Worm (Caenorhabditis elegans) whole organism, young adult: Measurements from ENCODE around the gene Y40B10A.5.

ENCODE experiments used
- B0336.3 ChIP-seq: fragments of 200-800 bp; sonication (Bioruptor generic); IDR thresholded peaks from 2 replicates; pipeline ENCODE4 v1.3.6; 2022; ENCODE audit warnings: missing genetic modification characterization, missing compliant biosample characterization
- F22D6.2 ChIP-seq: sonication (generic microtip); optimal IDR thresholded peaks from 2 replicates; lab custom pipeline; 2016; ENCODE audit warnings: mild to moderate bottlenecking, missing genetic modification characterization, missing compliant biosample characterization
- F52B5.7 ChIP-seq: sonication (generic microtip); optimal IDR thresholded peaks from 2 replicates; lab custom pipeline; 2016; ENCODE audit warnings: mild to moderate bottlenecking, missing genetic modification characterization, missing compliant biosample characterization
- K11D2.4 ChIP-seq: fragments of 200-800 bp; sonication (Bioruptor generic); IDR thresholded peaks from 2 replicates; pipeline ENCODE4 v1.3.6; 2022; ENCODE audit warnings: missing genetic modification reagents, missing genetic modification characterization, missing compliant biosample characterization
- K12H6.12 ChIP-seq: fragments of 200-800 bp; sonication (Bioruptor generic); optimal IDR thresholded peaks from 2 replicates; lab custom pipeline; 2018; ENCODE audit warnings: mild to moderate bottlenecking, missing genetic modification characterization, missing compliant biosample characterization
- T07F8.4 ChIP-seq: sonication (generic microtip); optimal IDR thresholded peaks from 2 replicates; lab custom pipeline; 2016; ENCODE audit warnings: mild to moderate bottlenecking, missing genetic modification characterization, moderate library complexity, missing compliant biosample characterization
- T26A5.8 ChIP-seq: sonication (generic microtip); optimal IDR thresholded peaks from 2 replicates; lab custom pipeline; 2016; ENCODE audit warnings: missing genetic modification characterization, missing compliant biosample characterization
- Y67H2A.10 ChIP-seq: fragments of 200-800 bp; sonication (Bioruptor generic); conservative IDR thresholded peaks from 2 replicates; pipeline ENCODE4 v1.3.6; 2022; ENCODE audit warnings: missing genetic modification reagents, missing genetic modification characterization, missing compliant biosample characterization
- akir-1 ChIP-seq: fragments of 200-800 bp; sonication (Bioruptor generic); optimal IDR thresholded peaks from 2 replicates; lab custom pipeline; 2018; ENCODE audit warnings: mild to moderate bottlenecking, missing genetic modification characterization, moderate library complexity, missing compliant biosample characterization
- ama-1 ChIP-seq, 3 experiments: fragments of 150-350 bp in 1 of 3; sonication (generic microtip) in 2 of 3; optimal IDR thresholded peaks; 2 replicates each; lab custom pipeline; 2014 to 2018; ENCODE audit warnings: missing biosample characterization in 2 of 3, missing genetic modification characterization in 2 of 3, missing genetic modification reagents in 2 of 3
- aptf-2 ChIP-seq: fragments of 200-800 bp; sonication (Bioruptor generic); conservative IDR thresholded peaks from 2 replicates; pipeline ENCODE4 v1.3.6; 2022; ENCODE audit warnings: missing genetic modification reagents, missing genetic modification characterization, missing compliant biosample characterization
- athp-1 ChIP-seq: sonication (generic microtip); optimal IDR thresholded peaks from 2 replicates; lab custom pipeline; 2017; ENCODE audit warnings: mild to moderate bottlenecking, missing genetic modification characterization, missing compliant biosample characterization
- attf-3 ChIP-seq: fragments of 200-800 bp; sonication (Bioruptor generic); conservative IDR thresholded peaks from 2 replicates; pipeline ENCODE4 v1.3.6; 2022; ENCODE audit warnings: missing genetic modification reagents, missing genetic modification characterization, missing compliant biosample characterization
- attf-5 ChIP-seq: fragments of 200-800 bp; sonication (Bioruptor generic); optimal IDR thresholded peaks from 2 replicates; lab custom pipeline; 2018; ENCODE audit warnings: mild to moderate bottlenecking, missing genetic modification characterization, missing compliant biosample characterization
- attf-6 ChIP-seq: fragments of 200-800 bp; sonication (Bioruptor generic); IDR thresholded peaks from 2 replicates; pipeline ENCODE4 v1.3.6; 2022; ENCODE audit warnings: missing genetic modification reagents, missing genetic modification characterization, missing compliant biosample characterization
- bed-1 ChIP-seq: fragments of 200-800 bp; sonication (Bioruptor generic); IDR thresholded peaks from 2 replicates; pipeline ENCODE4 v1.3.6; 2022; ENCODE audit warnings: missing genetic modification reagents, missing genetic modification characterization, missing compliant biosample characterization
- bed-2 ChIP-seq: fragments of 200-800 bp; sonication (Bioruptor generic); IDR thresholded peaks from 2 replicates; pipeline ENCODE4 v1.3.6; 2022; ENCODE audit warnings: missing genetic modification reagents, missing genetic modification characterization, missing compliant biosample characterization
- ccch-3 ChIP-seq: fragments of 200-800 bp; sonication (Bioruptor generic); optimal IDR thresholded peaks from 2 replicates; lab custom pipeline; 2018; ENCODE audit warnings: mild to moderate bottlenecking, missing genetic modification characterization, missing compliant biosample characterization
- cebp-1 ChIP-seq, 2 experiments: fragments of 200-800 bp in 1 of 2; sonication (Bioruptor generic) in 1 of 2; sonication (generic microtip) in 1 of 2; IDR thresholded peaks in 1 of 2; optimal IDR thresholded peaks in 1 of 2; 2 replicates each; pipeline versions ENCODE4 v1.3.6 to Lab custom; 2017 to 2022; ENCODE audit warnings: missing compliant biosample characterization in 2 of 2, missing genetic modification characterization in 2 of 2, mild to moderate bottlenecking in 1 of 2, missing genetic modification reagents in 1 of 2, moderate library complexity in 1 of 2
- ceh-100 ChIP-seq: fragments of 200-800 bp; sonication (Bioruptor generic); IDR thresholded peaks from 2 replicates; pipeline ENCODE4 v1.3.6; 2022; ENCODE audit warnings: missing genetic modification reagents, missing genetic modification characterization, missing compliant biosample characterization
- chd-7 ChIP-seq: sonication (generic microtip); optimal IDR thresholded peaks from 2 replicates; lab custom pipeline; 2016; ENCODE audit warnings: mild to moderate bottlenecking, missing genetic modification characterization, moderate library complexity, missing compliant biosample characterization
- dox-1 ChIP-seq: fragments of 200-800 bp; sonication (Bioruptor generic); IDR thresholded peaks from 2 replicates; pipeline ENCODE4 v1.3.6; 2022; ENCODE audit warnings: missing genetic modification reagents, missing genetic modification characterization, missing compliant biosample characterization
- egl-44 ChIP-seq: fragments of 200-800 bp; sonication (Bioruptor generic); IDR thresholded peaks from 2 replicates; pipeline ENCODE4 v1.3.6; 2022; ENCODE audit warnings: missing genetic modification reagents, missing genetic modification characterization, missing compliant biosample characterization
- egrh-3 ChIP-seq: fragments of 200-800 bp; sonication (Bioruptor generic); IDR thresholded peaks from 2 replicates; pipeline ENCODE4 v1.3.6; 2022; ENCODE audit warnings: missing genetic modification reagents, missing genetic modification characterization, missing compliant biosample characterization
- ets-4 ChIP-seq: fragments of 200-800 bp; sonication (Bioruptor generic); optimal IDR thresholded peaks from 2 replicates; lab custom pipeline; 2018; ENCODE audit warnings: mild to moderate bottlenecking, missing genetic modification characterization, missing compliant biosample characterization
- hlh-12 ChIP-seq: sonication (generic microtip); optimal IDR thresholded peaks from 2 replicates; lab custom pipeline; 2016; ENCODE audit warnings: missing genetic modification characterization, missing compliant biosample characterization
- hlh-26 ChIP-seq: fragments of 200-800 bp; sonication (Bioruptor generic); conservative IDR thresholded peaks from 2 replicates; pipeline ENCODE4 v1.3.6; 2022; ENCODE audit warnings: missing genetic modification reagents, missing genetic modification characterization, missing compliant biosample characterization
- lag-1 ChIP-seq: fragments of 200-800 bp; sonication (Bioruptor generic); IDR thresholded peaks from 2 replicates; pipeline ENCODE4 v1.3.6; 2022; ENCODE audit warnings: missing genetic modification reagents, missing genetic modification characterization, missing compliant biosample characterization
- lir-1 ChIP-seq: fragments of 200-800 bp; sonication (Bioruptor generic); conservative IDR thresholded peaks from 2 replicates; pipeline ENCODE4 v1.3.6; 2022; ENCODE audit warnings: missing genetic modification reagents, missing genetic modification characterization, missing compliant biosample characterization
- madf-3 ChIP-seq: fragments of 200-800 bp; sonication (Bioruptor generic); IDR thresholded peaks from 2 replicates; pipeline ENCODE4 v1.3.6; 2022; ENCODE audit warnings: missing genetic modification reagents, missing genetic modification characterization, missing compliant biosample characterization
- mel-28 ChIP-seq: sonication (generic microtip); optimal IDR thresholded peaks from 2 replicates; lab custom pipeline; 2016; ENCODE audit warnings: borderline replicate concordance, mild to moderate bottlenecking, missing genetic modification characterization, missing compliant biosample characterization
- nfya-1 ChIP-seq: sonication (generic microtip); optimal IDR thresholded peaks from 2 replicates; lab custom pipeline; 2017; ENCODE audit warnings: antibody characterized with exemption, missing compliant biosample characterization, missing genetic modification characterization, borderline replicate concordance; ENCODE audit not compliant: insufficient read depth
- nhr-179 ChIP-seq: sonication (generic microtip); optimal IDR thresholded peaks from 2 replicates; lab custom pipeline; 2016; ENCODE audit warnings: mild to moderate bottlenecking, missing genetic modification characterization, missing compliant biosample characterization
- nhr-27 ChIP-seq: fragments of 200-800 bp; sonication (Bioruptor generic); optimal IDR thresholded peaks from 2 replicates; lab custom pipeline; 2018; ENCODE audit warnings: mild to moderate bottlenecking, missing genetic modification characterization, moderate library complexity, missing compliant biosample characterization
- pbrm-1 ChIP-seq: fragments of 200-800 bp; sonication (Bioruptor generic); IDR thresholded peaks from 2 replicates; pipeline ENCODE4 v1.3.6; 2022; ENCODE audit warnings: missing genetic modification reagents, missing genetic modification characterization, missing compliant biosample characterization
- rcor-1 ChIP-seq: fragments of 200-800 bp; sonication (Bioruptor generic); IDR thresholded peaks from 2 replicates; pipeline ENCODE4 v1.3.6; 2022; ENCODE audit warnings: missing genetic modification reagents, missing genetic modification characterization, missing compliant biosample characterization
- rpc-1 ChIP-seq, 2 experiments: fragments of 150-350 bp in 1 of 2; sonication (generic microtip) in 1 of 2; optimal IDR thresholded peaks; 2 replicates each; lab custom pipeline; 2014 to 2018; ENCODE audit warnings: missing biosample characterization in 1 of 2, missing genetic modification characterization in 1 of 2, missing genetic modification reagents in 1 of 2, missing genotype in 1 of 2
- tbx-9 ChIP-seq: sonication (generic microtip); optimal IDR thresholded peaks from 2 replicates; lab custom pipeline; 2016; ENCODE audit warnings: borderline replicate concordance, missing genetic modification characterization, inconsistent platforms, missing compliant biosample characterization
- tlf-1 ChIP-seq: fragments of 200-800 bp; sonication (Bioruptor generic); optimal IDR thresholded peaks from 2 replicates; lab custom pipeline; 2018; ENCODE audit warnings: mild to moderate bottlenecking, missing genetic modification characterization, missing compliant biosample characterization
- unc-62 ChIP-seq: fragments of 150-350 bp; optimal IDR thresholded peaks from 2 replicates; lab custom pipeline; 2014; ENCODE audit warnings: missing biosample characterization, missing genetic modification reagents, missing genetic modification characterization
- xnd-1 ChIP-seq: sonication (generic microtip); optimal IDR thresholded peaks from 2 replicates; lab custom pipeline; 2016; ENCODE audit warnings: missing genotype, missing genetic modification reagents, missing genetic modification characterization, missing compliant biosample characterization
- zim-3 ChIP-seq: sonication (generic microtip); optimal IDR thresholded peaks from 2 replicates; lab custom pipeline; 2017; ENCODE audit warnings: mild to moderate bottlenecking, missing genetic modification characterization, moderate library complexity, missing compliant biosample characterization
- ztf-22 ChIP-seq: fragments of 200-800 bp; sonication (Bioruptor generic); optimal IDR thresholded peaks from 2 replicates; lab custom pipeline; 2018; ENCODE audit warnings: mild to moderate bottlenecking, missing genetic modification characterization, moderate library complexity, missing compliant biosample characterization
- ztf-25 ChIP-seq: fragments of 200-800 bp; sonication (Bioruptor generic); IDR thresholded peaks from 2 replicates; pipeline ENCODE4 v1.3.6; 2022; ENCODE audit warnings: missing genetic modification reagents, missing genetic modification characterization, missing compliant biosample characterization
- ztf-28 ChIP-seq: fragments of 200-800 bp; sonication (Bioruptor generic); IDR thresholded peaks from 2 replicates; pipeline ENCODE4 v1.3.6; 2022; ENCODE audit warnings: missing genetic modification reagents, missing genetic modification characterization, missing compliant biosample characterization
- ztf-3 ChIP-seq: fragments of 200-800 bp; sonication (Bioruptor generic); optimal IDR thresholded peaks from 2 replicates; lab custom pipeline; 2018; ENCODE audit warnings: mild to moderate bottlenecking, missing genetic modification characterization, missing compliant biosample characterization
- ztf-6 ChIP-seq: fragments of 200-800 bp; sonication (Bioruptor generic); IDR thresholded peaks from 2 replicates; pipeline ENCODE4 v1.3.6; 2022; ENCODE audit warnings: missing genetic modification reagents, missing genetic modification characterization, missing compliant biosample characterization

Gene Y40B10A.5

DNA sequence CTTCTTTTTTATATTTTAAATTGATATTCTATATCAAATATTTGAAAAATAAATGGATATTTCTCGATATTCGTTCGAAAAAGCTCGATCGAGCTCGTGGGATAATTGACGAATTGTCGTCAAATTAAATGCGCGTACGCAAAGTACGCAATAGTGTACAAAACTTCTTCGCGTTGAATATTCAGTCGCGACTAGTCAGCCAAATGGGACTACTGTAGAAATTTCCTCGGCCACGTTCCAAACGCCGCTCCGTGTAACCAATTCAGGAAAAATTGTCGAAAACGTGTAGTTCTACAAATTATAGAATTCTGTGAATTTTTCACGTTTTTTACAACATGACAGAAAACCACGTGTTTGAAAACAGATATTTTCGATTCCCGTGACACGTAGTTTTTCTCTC is 37.4 kb downstream of the Y40B10A.5 start (continued):
- TF ChIP-seq rpc-1 (optimal IDR thresholded peaks at IDR 0.05; lab: Kevin White, UChicago) (no peak), rpc-1 (tag; optimal IDR thresholded peaks at IDR 0.05; lab: Kevin White, UChicago) (no peak), K11D2.4 (no peak), athp-1 (tag; lab: Kevin White, UChicago) (peak; percentile 68), lir-1 (GFP tag; lab: Robert Waterston, UW) (peak; percentile 57; the same call in 1 of the 2 replicates), mel-28 (tag; lab: Kevin White, UChicago) (no peak), lag-1 (GFP tag; lab: Robert Waterston, UW) (no peak), ztf-25 (GFP tag; lab: Robert Waterston, UW) (peak; percentile 85; the same call in 1 of the 2 replicates), F52B5.7 (tag; lab: Kevin White, UChicago) (no peak), xnd-1 (tag; lab: Kevin White, UChicago) (peak; percentile 27), zim-3 (no peak), egrh-3 (GFP tag; lab: Robert Waterston, UW) (peak; percentile 42; the same call in 1 of the 2 replicates), tlf-1 (GFP tag; lab: Kevin White, UChicago) (peak; percentile 58), T26A5.8 (tag; lab: Kevin White, UChicago) (no peak), hlh-26 (no peak), egl-44 (0 out of 2 replicates have a peak, but pooled peaks have one; percentile 41), unc-62 (GFP tag; lab: Kevin White, UChicago) (no peak), ceh-100 (GFP tag; lab: Robert Waterston, UW) (peak; percentile 56; the same call in 1 of the 2 replicates), aptf-2 (peak; percentile 92), ztf-3 (GFP tag; lab: Kevin White, UChicago) (no peak), ztf-22 (no peak), pbrm-1 (GFP tag; lab: Robert Waterston, UW) (peak; percentile 82), ama-1 (optimal IDR thresholded peaks at IDR 0.05; lab: Kevin White, UChicago) (no peak), ama-1 (GFP tag; optimal IDR thresholded peaks at IDR 0.05; lab: Kevin White, UChicago) (no peak), nhr-27 (tag; lab: Kevin White, UChicago) (no peak), rcor-1 (GFP tag; lab: Robert Waterston, UW) (peak; percentile 87), bed-2 (GFP tag; lab: Robert Waterston, UW) (0 out of 2 replicates have a peak, but pooled peaks have one; percentile 27), nfya-1 (tag; lab: Kevin White, UChicago) (no peak), T07F8.4 (tag; lab: Kevin White, UChicago) (no peak), ztf-6 (GFP tag; lab: Robert Waterston, UW) (no peak), bed-1 (GFP tag; lab: Robert Waterston, UW) (no peak), K12H6.12 (no peak), ets-4 (no peak), dox-1 (GFP tag; lab: Robert Waterston, UW) (peak; percentile 93), nhr-179 (no peak), tbx-9 (tag; lab: Kevin White, UChicago) (no peak), Y67H2A.10 (GFP tag; lab: Robert Waterston, UW) (peak; percentile 81), ztf-28 (GFP tag; lab: Robert Waterston, UW) (peak; percentile 84; the same call in 1 of the 2 replicates), attf-3 (peak; percentile 74), attf-6 (GFP tag; lab: Robert Waterston, UW) (0 out of 2 replicates have a peak, but pooled peaks have one; percentile 36), attf-5 (GFP tag; lab: Kevin White, UChicago) (peak; percentile 69), ccch-3 (GFP tag; lab: Kevin White, UChicago) (no peak), akir-1 (GFP tag; lab: Kevin White, UChicago) (no peak), F22D6.2 (tag; lab: Kevin White, UChicago) (no peak), B0336.3 (GFP tag; lab: Robert Waterston, UW) (peak; percentile 65), hlh-12 (no peak), cebp-1 (GFP tag; IDR thresholded peaks at IDR 0.05; lab: Robert Waterston, UW) (peak; percentile 44; the same call in 1 of the 2 replicates), cebp-1 (tag; optimal IDR thresholded peaks at IDR 0.05; lab: Kevin White, UChicago) (peak; percentile 35), chd-7 (tag; lab: Kevin White, UChicago) (no peak), madf-3 (0 out of 2 replicates have a peak, but pooled peaks have one; percentile 35)
